In genomic region chr3R:31197142-31197994, dm6 we compare ENCODE assay signal across 1 fruit fly cellular context.
A peak's percentile ranks its signal among the peaks of the same experiment; 100 is the strongest.
TF ChIP-seq lines count a peak whose summit lies in the region.

No protein-coding gene starts in this region.

TF ChIP-seq in whole organism, prepupa, 60 proteins besides CTCF, POLR2A, EP300 and RAD21 (continued from another document):
- TF ChIP-seq CG31627 (GFP tag; optimal IDR thresholded peaks at IDR 0.05; lab: Kevin White, UChicago), result peak; percentile 30
- no peak for TF ChIP-seq Hr38 (GFP tag; optimal IDR thresholded peaks at IDR 0.05; lab: Kevin White, UChicago)
- peak; percentile 3 for TF ChIP-seq Sox14 (GFP tag; optimal IDR thresholded peaks at IDR 0.05; lab: Kevin White, UChicago)
- peak; percentile 16 for TF ChIP-seq OdsH (GFP tag; optimal IDR thresholded peaks at IDR 0.05; lab: Kevin White, UChicago)
- TF ChIP-seq CG8632 (GFP tag; optimal IDR thresholded peaks at IDR 0.05; lab: Kevin White, UChicago), result peak; percentile 6
- TF ChIP-seq fd59A (GFP tag; optimal IDR thresholded peaks at IDR 0.05; lab: Kevin White, UChicago), result no peak
- no peak for TF ChIP-seq fd85E (GFP tag; optimal IDR thresholded peaks at IDR 0.05; lab: Kevin White, UChicago)
- no peak for TF ChIP-seq salr (GFP tag; optimal IDR thresholded peaks at IDR 0.05; lab: Kevin White, UChicago)
- TF ChIP-seq eg (GFP tag; IDR thresholded peaks at IDR 0.05; lab: Robert Waterston, UW), result no peak
- TF ChIP-seq ss (GFP tag; optimal IDR thresholded peaks at IDR 0.05; lab: Kevin White, UChicago), result no peak
- peak; percentile 2 for TF ChIP-seq net (GFP tag; optimal IDR thresholded peaks at IDR 0.05; lab: Kevin White, UChicago)
- no peak for TF ChIP-seq CG16779 (tag; optimal IDR thresholded peaks at IDR 0.05; lab: Kevin White, UChicago)
- no peak for TF ChIP-seq CG8319 (GFP tag; optimal IDR thresholded peaks at IDR 0.05; lab: Kevin White, UChicago)
- peak; percentile 12; the same call in 1 of the 2 replicates for TF ChIP-seq CG15336 (GFP tag; IDR thresholded peaks at IDR 0.05; lab: Robert Waterston, UW)
- TF ChIP-seq Eip78C (GFP tag; lab: Kevin White, UChicago), result peak; percentile 76
- TF ChIP-seq Sox15 (GFP tag; optimal IDR thresholded peaks at IDR 0.05; lab: Kevin White, UChicago), result no peak
- peak; percentile 17 for TF ChIP-seq Met (GFP tag; optimal IDR thresholded peaks at IDR 0.05; lab: Kevin White, UChicago)
- peak; percentile 22 for TF ChIP-seq pdm3 (GFP tag; optimal IDR thresholded peaks at IDR 0.05; lab: Kevin White, UChicago)
- TF ChIP-seq acj6 (GFP tag; optimal IDR thresholded peaks at IDR 0.05; lab: Kevin White, UChicago), result no peak
- TF ChIP-seq spab (GFP tag; optimal IDR thresholded peaks at IDR 0.05; lab: Kevin White, UChicago), result no peak
- TF ChIP-seq Gug (GFP tag; IDR thresholded peaks at IDR 0.05; lab: Robert Waterston, UW), result no peak
- peak; percentile 29 for TF ChIP-seq Smox (GFP tag; optimal IDR thresholded peaks at IDR 0.05; lab: Kevin White, UChicago)
- peak; percentile 31; the same call in 2 of the 3 replicates for TF ChIP-seq CG6163 (GFP tag; IDR thresholded peaks at IDR 0.05; lab: Robert Waterston, UW)
- no peak for TF ChIP-seq dac (GFP tag; optimal IDR thresholded peaks at IDR 0.05; lab: Kevin White, UChicago)
- TF ChIP-seq dsx (GFP tag; optimal IDR thresholded peaks at IDR 0.05; lab: Kevin White, UChicago; ENCODE audit: poor library complexity, severe bottlenecking), result no peak
- TF ChIP-seq CG10631 (GFP tag; optimal IDR thresholded peaks at IDR 0.05; lab: Kevin White, UChicago), result no peak
- no peak for TF ChIP-seq CG4318 (GFP tag; optimal IDR thresholded peaks at IDR 0.05; lab: Kevin White, UChicago)
- TF ChIP-seq CG9139 (GFP tag; optimal IDR thresholded peaks at IDR 0.05; lab: Kevin White, UChicago), result no peak
- no peak for TF ChIP-seq Ets96B (tag; optimal IDR thresholded peaks at IDR 0.05; lab: Kevin White, UChicago)
- TF ChIP-seq Ets21C (GFP tag; optimal IDR thresholded peaks at IDR 0.05; lab: Kevin White, UChicago), result no peak
- no peak for TF ChIP-seq CG34406 (GFP tag; optimal IDR thresholded peaks at IDR 0.05; lab: Kevin White, UChicago)
- TF ChIP-seq Sox102F (GFP tag; optimal IDR thresholded peaks at IDR 0.05; lab: Kevin White, UChicago), result peak; percentile 20
- TF ChIP-seq Hr4 (GFP tag; optimal IDR thresholded peaks at IDR 0.05; lab: Kevin White, UChicago), result peak; percentile 8
- no peak for TF ChIP-seq CG11294 (GFP tag; IDR thresholded peaks at IDR 0.05; lab: Robert Waterston, UW)
TF ChIP-seq in whole organism, prepupa: peak in this region for 20.
